Worm (Caenorhabditis elegans): ENCODE results near the gene srbc-67.
A peak's percentile ranks its signal among the peaks of the same experiment; 100 is the strongest.

Gene srbc-67

ce11 chrV:3541117-3541516 is at the start of gene srbc-67:
srbc-67 (minus strand) TSS chrV:3541217.
- no peak for TF ChIP-seq hnd-1 (tag; optimal IDR thresholded peaks at IDR 0.05)
- no peak for TF ChIP-seq aly-1 (tag; optimal IDR thresholded peaks at IDR 0.05)
- TF ChIP-seq ceh-36 (tag; optimal IDR thresholded peaks at IDR 0.05) = no peak
- TF ChIP-seq hmbx-1 (tag; optimal IDR thresholded peaks at IDR 0.05) = no peak
- no peak for TF ChIP-seq tbx-11 (GFP tag; IDR thresholded peaks at IDR 0.05)
- TF ChIP-seq sea-1 (GFP tag; conservative IDR thresholded peaks at IDR 0.05) = no peak
- TF ChIP-seq ceh-13 (GFP tag; optimal IDR thresholded peaks at IDR 0.05) = no peak
- no peak for TF ChIP-seq ama-1 (optimal IDR thresholded peaks at IDR 0.05)
- TF ChIP-seq ets-7 (tag; optimal IDR thresholded peaks at IDR 0.05) = no peak
- no peak for TF ChIP-seq tbx-37 (GFP tag; conservative IDR thresholded peaks at IDR 0.05)
- no peak for TF ChIP-seq flt-1 (GFP tag; IDR thresholded peaks at IDR 0.05)
- no peak for TF ChIP-seq scrt-1 (GFP tag; IDR thresholded peaks at IDR 0.05)
- TF ChIP-seq pes-1 (GFP tag; IDR thresholded peaks at IDR 0.05) = no peak
- no peak for TF ChIP-seq hmg-4 (GFP tag; optimal IDR thresholded peaks at IDR 0.05)
- TF ChIP-seq B0310.2 (tag; optimal IDR thresholded peaks at IDR 0.05) = no peak
- TF ChIP-seq F13C5.2 (tag; optimal IDR thresholded peaks at IDR 0.05) = no peak

ce11 chrV:3588223-3588622 is 47.2 kb upstream of the srbc-67 start:
- TF ChIP-seq F13C5.2 (tag; optimal IDR thresholded peaks at IDR 0.05) = no peak
- TF ChIP-seq pes-1 (GFP tag; IDR thresholded peaks at IDR 0.05) = 0 out of 2 replicates have a peak, but pooled peaks have one; percentile 23

- TF ChIP-seq flt-1 (GFP tag; IDR thresholded peaks at IDR 0.05) = no peak; the same call in 1 of the 2 replicates
- no peak for TF ChIP-seq ceh-13 (GFP tag; optimal IDR thresholded peaks at IDR 0.05)
- TF ChIP-seq ama-1 (optimal IDR thresholded peaks at IDR 0.05) = no peak
- TF ChIP-seq hnd-1 (tag; optimal IDR thresholded peaks at IDR 0.05) = peak; percentile 28
- peak; percentile 84 for TF ChIP-seq pes-1 (GFP tag; IDR thresholded peaks at IDR 0.05)
- TF ChIP-seq aly-1 (tag; optimal IDR thresholded peaks at IDR 0.05) = no peak
- TF ChIP-seq hmbx-1 (tag; optimal IDR thresholded peaks at IDR 0.05) = no peak
- peak; percentile 52 for TF ChIP-seq B0310.2 (tag; optimal IDR thresholded peaks at IDR 0.05)
- peak; percentile 68; the same call in 1 of the 2 replicates for TF ChIP-seq sea-1 (GFP tag; conservative IDR thresholded peaks at IDR 0.05)
- TF ChIP-seq tbx-37 (GFP tag; conservative IDR thresholded peaks at IDR 0.05) = no peak
- TF ChIP-seq hmg-4 (GFP tag; optimal IDR thresholded peaks at IDR 0.05) = peak; percentile 61
- no peak for TF ChIP-seq ets-7 (tag; optimal IDR thresholded peaks at IDR 0.05)
- TF ChIP-seq ceh-36 (tag; optimal IDR thresholded peaks at IDR 0.05) = peak; percentile 60
- TF ChIP-seq tbx-11 (GFP tag; IDR thresholded peaks at IDR 0.05) = peak; percentile 55; the same call in 1 of the 2 replicates
- TF ChIP-seq tra-4 (tag; optimal IDR thresholded peaks at IDR 0.05) = no peak
- TF ChIP-seq F13C5.2 (tag; optimal IDR thresholded peaks at IDR 0.05) = peak; percentile 59
- TF ChIP-seq scrt-1 (GFP tag; IDR thresholded peaks at IDR 0.05) = peak; percentile 45; the same call in 1 of the 2 replicates
Measured at ce11 chrV:3587633-3588032, 46.6 kb upstream of the srbc-67 start.

- TF ChIP-seq aly-1 (tag; optimal IDR thresholded peaks at IDR 0.05) (no peak), flt-1 (GFP tag; IDR thresholded peaks at IDR 0.05) (no peak), hnd-1 (tag; optimal IDR thresholded peaks at IDR 0.05) (no peak), hmg-4 (GFP tag; optimal IDR thresholded peaks at IDR 0.05) (peak; percentile 6)
Measured at ce11 chrV:3586014-3586689, 45.1 kb upstream of the srbc-67 start, which contains the start of the genes rpl-11.1 and T22F3.2. rpl-11.1 (minus strand) TSS chrV:3586064. T22F3.2 (plus strand) TSS chrV:3586639.

- TF ChIP-seq ama-1 (optimal IDR thresholded peaks at IDR 0.05) (no peak), tbx-37 (GFP tag; conservative IDR thresholded peaks at IDR 0.05) (no peak), tbx-11 (GFP tag; IDR thresholded peaks at IDR 0.05) (no peak), F13C5.2 (tag; optimal IDR thresholded peaks at IDR 0.05) (no peak), aly-1 (tag; optimal IDR thresholded peaks at IDR 0.05) (no peak), B0310.2 (tag; optimal IDR thresholded peaks at IDR 0.05) (no peak), ceh-36 (tag; optimal IDR thresholded peaks at IDR 0.05) (no peak), pes-1 (GFP tag; IDR thresholded peaks at IDR 0.05) (no peak), ceh-13 (GFP tag; optimal IDR thresholded peaks at IDR 0.05) (no peak), hmg-4 (GFP tag; optimal IDR thresholded peaks at IDR 0.05) (no peak), hnd-1 (tag; optimal IDR thresholded peaks at IDR 0.05) (no peak), sea-1 (GFP tag; conservative IDR thresholded peaks at IDR 0.05) (no peak), hmbx-1 (tag; optimal IDR thresholded peaks at IDR 0.05) (no peak), ets-7 (tag; optimal IDR thresholded peaks at IDR 0.05) (no peak), tra-4 (tag; optimal IDR thresholded peaks at IDR 0.05) (no peak), flt-1 (GFP tag; IDR thresholded peaks at IDR 0.05) (no peak)
Measured at ce11 chrV:3585011-3585410, 44.0 kb upstream of the srbc-67 start.

- no peak for TF ChIP-seq ceh-13 (GFP tag; optimal IDR thresholded peaks at IDR 0.05)
Measured at ce11 chrV:3583622-3584021, 42.6 kb upstream of the srbc-67 start.

ce11 chrV:3582671-3583070 is 41.7 kb upstream of the srbc-67 start:
- TF ChIP-seq sea-1 (GFP tag; conservative IDR thresholded peaks at IDR 0.05) (no peak), ama-1 (optimal IDR thresholded peaks at IDR 0.05) (no peak), flt-1 (GFP tag; IDR thresholded peaks at IDR 0.05) (no peak), F13C5.2 (tag; optimal IDR thresholded peaks at IDR 0.05) (no peak), tbx-11 (GFP tag; IDR thresholded peaks at IDR 0.05) (no peak), tra-4 (tag; optimal IDR thresholded peaks at IDR 0.05) (no peak), ceh-36 (tag; optimal IDR thresholded peaks at IDR 0.05) (no peak), pes-1 (GFP tag; IDR thresholded peaks at IDR 0.05) (no peak), hnd-1 (tag; optimal IDR thresholded peaks at IDR 0.05) (no peak), hmbx-1 (tag; optimal IDR thresholded peaks at IDR 0.05) (no peak)

- TF ChIP-seq F13C5.2 (tag; optimal IDR thresholded peaks at IDR 0.05) (no peak), tbx-37 (GFP tag; conservative IDR thresholded peaks at IDR 0.05) (no peak), pes-1 (GFP tag; IDR thresholded peaks at IDR 0.05) (0 out of 2 replicates have a peak, but pooled peaks have one; percentile 9)
Measured at ce11 chrV:3582086-3582485, 41.1 kb upstream of the srbc-67 start.

Measured in whole organism, early embryonic.